Worm (Caenorhabditis elegans) whole organism, L4/young adult: ENCODE measurements around the gene W02C12.2.

ENCODE experiments used
- W03F9.2 ChIP-seq: fragments of 150-350 bp; optimal IDR thresholded peaks from 2 replicates; lab custom pipeline; 2014; ENCODE audit warnings: missing biosample characterization, missing genetic modification characterization
- him-1 ChIP-seq: sonication (generic microtip); optimal IDR thresholded peaks from 2 replicates; lab custom pipeline; 2016; ENCODE audit warnings: missing genotype, missing genetic modification reagents, missing genetic modification characterization, missing compliant biosample characterization

DNA sequence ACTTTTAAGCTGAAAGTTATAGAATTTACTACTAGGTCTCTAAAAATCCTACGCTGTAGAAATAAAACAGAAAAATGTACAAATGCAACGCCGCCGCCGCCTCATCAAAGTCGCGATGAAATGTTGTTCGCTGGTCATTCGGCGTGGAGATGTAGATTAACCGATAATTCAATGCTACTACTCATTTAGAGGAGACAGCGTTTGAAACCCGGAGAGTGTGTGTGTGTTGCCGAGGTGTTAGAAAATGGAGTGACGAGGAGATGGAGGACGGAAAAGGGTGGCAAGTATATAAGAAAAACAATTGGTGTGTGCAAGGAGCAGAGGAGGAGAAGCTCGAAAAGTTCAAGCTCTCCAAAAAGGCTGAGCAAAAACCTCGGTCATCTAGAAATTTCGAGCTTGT is 44.5 kb upstream of the W02C12.2 start:
- no peak for TF ChIP-seq W03F9.2
- no peak for TF ChIP-seq him-1 (tag; lab: Kevin White, UChicago)
